Worm (Caenorhabditis elegans) whole organism, early embryonic: ENCODE measurements around the gene srab-6.

Source experiments
- B0310.2 ChIP-seq: sonication (generic microtip); optimal IDR thresholded peaks from 2 replicates; lab custom pipeline; 2016; ENCODE audit warnings: mild to moderate bottlenecking, missing genetic modification characterization, missing compliant biosample characterization
- F13C5.2 ChIP-seq: sonication (generic microtip); optimal IDR thresholded peaks from 2 replicates; lab custom pipeline; 2017; ENCODE audit warnings: mild to moderate bottlenecking, missing genetic modification characterization, inconsistent platforms, missing compliant biosample characterization
- aly-1 ChIP-seq: sonication (generic microtip); optimal IDR thresholded peaks from 2 replicates; lab custom pipeline; 2016; ENCODE audit warnings: missing genetic modification characterization, missing compliant biosample characterization
- ama-1 ChIP-seq: fragments of 150-350 bp; optimal IDR thresholded peaks from 2 replicates; lab custom pipeline; 2014
- ceh-13 ChIP-seq: fragments of 200-800 bp; sonication (Bioruptor generic); optimal IDR thresholded peaks from 2 replicates; lab custom pipeline; 2018; ENCODE audit warnings: mild to moderate bottlenecking, missing genetic modification characterization, missing compliant biosample characterization
- ets-7 ChIP-seq: sonication (generic microtip); optimal IDR thresholded peaks from 2 replicates; lab custom pipeline; 2016; ENCODE audit warnings: missing genotype, missing genetic modification characterization, missing compliant biosample characterization
- hmg-4 ChIP-seq: fragments of 200-800 bp; sonication (Bioruptor generic); optimal IDR thresholded peaks from 2 replicates; lab custom pipeline; 2018; ENCODE audit warnings: mild to moderate bottlenecking, missing genetic modification characterization, missing compliant biosample characterization
- hnd-1 ChIP-seq: sonication (generic microtip); optimal IDR thresholded peaks from 2 replicates; lab custom pipeline; 2016; ENCODE audit warnings: missing genetic modification characterization, missing compliant biosample characterization
- pes-1 ChIP-seq: fragments of 200-800 bp; sonication (Bioruptor generic); IDR thresholded peaks from 2 replicates; pipeline ENCODE4 v1.3.6; 2022; ENCODE audit warnings: missing genetic modification reagents, missing genetic modification characterization, missing compliant biosample characterization
- scrt-1 ChIP-seq: fragments of 200-800 bp; sonication (Bioruptor generic); IDR thresholded peaks from 2 replicates; pipeline ENCODE4 v1.3.6; 2022; ENCODE audit warnings: missing genetic modification characterization, missing compliant biosample characterization
- tbx-37 ChIP-seq: fragments of 200-800 bp; sonication (Bioruptor generic); conservative IDR thresholded peaks from 2 replicates; pipeline ENCODE4 v1.3.6; 2022; ENCODE audit warnings: missing genetic modification reagents, missing genetic modification characterization, missing compliant biosample characterization
- tra-4 ChIP-seq: sonication (generic microtip); optimal IDR thresholded peaks from 2 replicates; lab custom pipeline; 2017; ENCODE audit warnings: missing genetic modification characterization, missing compliant biosample characterization

DNA sequence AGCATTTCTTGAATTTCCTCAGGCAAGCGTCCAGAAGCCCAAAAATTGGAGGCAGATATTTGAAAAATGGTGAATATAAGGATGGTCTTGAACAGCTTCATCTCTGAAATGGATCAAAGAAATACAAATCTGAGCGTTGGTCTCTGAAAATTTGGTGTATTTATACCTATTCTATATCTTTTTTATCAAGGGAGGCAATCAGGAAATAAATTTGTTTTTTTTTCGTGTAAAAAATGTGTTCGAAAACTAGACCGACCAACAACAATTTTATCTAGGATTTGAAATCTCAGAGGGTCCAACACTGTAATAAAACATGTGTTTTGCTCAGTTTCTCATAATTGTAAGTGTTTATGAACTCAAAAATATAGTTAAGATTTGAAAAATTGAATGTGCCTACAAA lies 30.0 kb downstream of the srab-6 start, which contains the start of gene srt-56:
- no peak for TF ChIP-seq hnd-1 (tag; lab: Kevin White, UChicago)
- no peak for TF ChIP-seq pes-1 (GFP tag; lab: Robert Waterston, UW)
- no peak for TF ChIP-seq ceh-13 (GFP tag; lab: Kevin White, UChicago)
- no peak for TF ChIP-seq aly-1 (tag; lab: Kevin White, UChicago)
- TF ChIP-seq ama-1 (lab: Kevin White, UChicago): no peak
- TF ChIP-seq ets-7 (tag; lab: Kevin White, UChicago): no peak
- TF ChIP-seq F13C5.2 (tag; lab: Kevin White, UChicago): no peak
- no peak for TF ChIP-seq tra-4 (tag; lab: Kevin White, UChicago)
- TF ChIP-seq tbx-37 (GFP tag; lab: Robert Waterston, UW): no peak
- no peak for TF ChIP-seq scrt-1 (GFP tag; lab: Robert Waterston, UW)
- no peak for TF ChIP-seq hmg-4 (GFP tag; lab: Kevin White, UChicago)
- no peak for TF ChIP-seq B0310.2 (tag; lab: Kevin White, UChicago)
